Worm (Caenorhabditis elegans) whole organism, mixed stage, embryonic: Measurements from ENCODE around the gene his-24.

Experiments
- M03D4.4 ChIP-seq: sonication (generic microtip); optimal IDR thresholded peaks from 2 replicates; lab custom pipeline; 2017; ENCODE audit warnings: mild to moderate bottlenecking, missing genetic modification characterization, missing compliant biosample characterization
- bed-3 ChIP-seq: fragments of 200-800 bp; sonication (Bioruptor generic); optimal IDR thresholded peaks from 3 replicates; lab custom pipeline; 2018; ENCODE audit warnings: mild to moderate bottlenecking, missing genetic modification characterization, moderate library complexity, missing compliant biosample characterization
- blmp-1 ChIP-seq: fragments of 150-350 bp; optimal IDR thresholded peaks from 2 replicates; lab custom pipeline; 2014; ENCODE audit warnings: missing biosample characterization, missing genetic modification characterization
- ceh-39 ChIP-seq: fragments of 150-350 bp; optimal IDR thresholded peaks from 2 replicates; lab custom pipeline; 2014; ENCODE audit warnings: missing biosample characterization, missing genetic modification characterization
- ceh-43 ChIP-seq: fragments of 200-800 bp; sonication (Bioruptor generic); optimal IDR thresholded peaks from 2 replicates; lab custom pipeline; 2018; ENCODE audit warnings: mild to moderate bottlenecking, missing genetic modification characterization, moderate library complexity, missing compliant biosample characterization
- ceh-83 ChIP-seq: fragments of 200-800 bp; sonication (Bioruptor generic); optimal IDR thresholded peaks from 2 replicates; lab custom pipeline; 2018; ENCODE audit warnings: mild to moderate bottlenecking, missing genetic modification characterization, missing compliant biosample characterization
- ces-1 ChIP-seq: fragments of 150-350 bp; optimal IDR thresholded peaks from 2 replicates; lab custom pipeline; 2014; ENCODE audit warnings: missing biosample characterization, missing genetic modification reagents, missing genetic modification characterization
- cnd-1 ChIP-seq: fragments of 200-800 bp; sonication (Bioruptor generic); optimal IDR thresholded peaks from 2 replicates; lab custom pipeline; 2018; ENCODE audit warnings: mild to moderate bottlenecking, missing genetic modification characterization, missing compliant biosample characterization
- drap-1 ChIP-seq: fragments of 200-800 bp; sonication (Bioruptor generic); optimal IDR thresholded peaks from 3 replicates; lab custom pipeline; 2018; ENCODE audit warnings: mild to moderate bottlenecking, missing genetic modification characterization, missing compliant biosample characterization
- elt-1 ChIP-seq: sonication (generic microtip); optimal IDR thresholded peaks from 2 replicates; lab custom pipeline; 2017; ENCODE audit warnings: missing genetic modification characterization, mild to moderate bottlenecking, missing compliant biosample characterization, antibody characterized with exemption, moderate library complexity, borderline replicate concordance; ENCODE audit not compliant: insufficient read depth
- elt-3 ChIP-seq: fragments of 150-350 bp; optimal IDR thresholded peaks from 2 replicates; lab custom pipeline; 2014; ENCODE audit warnings: missing biosample characterization, missing genetic modification characterization
- flh-1 ChIP-seq: fragments of 200-800 bp; sonication (Bioruptor generic); optimal IDR thresholded peaks from 2 replicates; lab custom pipeline; 2018; ENCODE audit warnings: mild to moderate bottlenecking, missing genetic modification characterization, moderate library complexity, missing compliant biosample characterization
- ham-2 ChIP-seq: fragments of 200-800 bp; sonication (Bioruptor generic); optimal IDR thresholded peaks from 2 replicates; lab custom pipeline; 2018; ENCODE audit warnings: mild to moderate bottlenecking, missing genetic modification characterization, missing compliant biosample characterization
- hlh-1 ChIP-seq: fragments of 150-350 bp; optimal IDR thresholded peaks from 2 replicates; lab custom pipeline; 2014; ENCODE audit warnings: missing biosample characterization, missing genetic modification reagents, missing genetic modification characterization
- lin-13 ChIP-seq: fragments of 150-350 bp; optimal IDR thresholded peaks from 2 replicates; lab custom pipeline; 2014; ENCODE audit warnings: missing biosample characterization, missing genetic modification characterization
- lin-32 ChIP-seq: fragments of 200-800 bp; sonication (Bioruptor generic); optimal IDR thresholded peaks from 2 replicates; lab custom pipeline; 2018; ENCODE audit warnings: mild to moderate bottlenecking, missing genetic modification characterization, missing compliant biosample characterization
- lsy-2 ChIP-seq: fragments of 150-350 bp; optimal IDR thresholded peaks from 2 replicates; lab custom pipeline; 2014; ENCODE audit warnings: missing biosample characterization, missing genetic modification characterization
- mab-5 ChIP-seq: fragments of 150-350 bp; optimal IDR thresholded peaks from 2 replicates; lab custom pipeline; 2014; ENCODE audit warnings: missing biosample characterization, missing genetic modification characterization
- mep-1 ChIP-seq: fragments of 150-350 bp; optimal IDR thresholded peaks from 2 replicates; lab custom pipeline; 2017; ENCODE audit warnings: missing biosample characterization, missing genetic modification reagents, missing genetic modification characterization, inconsistent platforms
- mls-2 ChIP-seq: sonication (generic microtip); optimal IDR thresholded peaks from 2 replicates; lab custom pipeline; 2016; ENCODE audit warnings: mild to moderate bottlenecking, missing genetic modification characterization, moderate library complexity, missing compliant biosample characterization
- nhr-12 ChIP-seq: fragments of 150-350 bp; optimal IDR thresholded peaks from 2 replicates; lab custom pipeline; 2014; ENCODE audit warnings: missing biosample characterization, missing genetic modification characterization
- nhr-2 ChIP-seq: fragments of 150-350 bp; optimal IDR thresholded peaks from 2 replicates; lab custom pipeline; 2014; ENCODE audit warnings: missing biosample characterization, missing genetic modification characterization
- nhr-237 ChIP-seq: fragments of 150-350 bp; optimal IDR thresholded peaks from 2 replicates; lab custom pipeline; 2014; ENCODE audit warnings: missing biosample characterization, missing genetic modification characterization
- nhr-28 ChIP-seq: fragments of 150-350 bp; optimal IDR thresholded peaks from 2 replicates; lab custom pipeline; 2014; ENCODE audit warnings: missing biosample characterization, missing genetic modification characterization
- nhr-76 ChIP-seq: sonication (generic microtip); optimal IDR thresholded peaks from 2 replicates; lab custom pipeline; 2017; ENCODE audit warnings: missing biosample characterization, missing genetic modification characterization
- pha-4 ChIP-seq: fragments of 150-350 bp; optimal IDR thresholded peaks from 2 replicates; lab custom pipeline; 2018; ENCODE audit warnings: missing biosample characterization, missing genetic modification reagents, missing genetic modification characterization
- sem-2 ChIP-seq: fragments of 200-800 bp; sonication (Bioruptor generic); optimal IDR thresholded peaks from 2 replicates; lab custom pipeline; 2018; ENCODE audit warnings: mild to moderate bottlenecking, missing genetic modification characterization, missing compliant biosample characterization
- snpc-4 ChIP-seq: fragments of 150-350 bp; optimal IDR thresholded peaks from 2 replicates; lab custom pipeline; 2014; ENCODE audit warnings: missing biosample characterization, missing genetic modification characterization
- sptf-1 ChIP-seq: sonication (generic microtip); optimal IDR thresholded peaks from 2 replicates; lab custom pipeline; 2017; ENCODE audit warnings: mild to moderate bottlenecking, missing genetic modification characterization, moderate library complexity, missing compliant biosample characterization
- tbx-8 ChIP-seq: fragments of 200-800 bp; sonication (Bioruptor generic); optimal IDR thresholded peaks from 2 replicates; lab custom pipeline; 2018; ENCODE audit warnings: mild to moderate bottlenecking, missing genetic modification characterization, moderate library complexity, missing compliant biosample characterization
- unc-120 ChIP-seq: sonication (generic microtip); optimal IDR thresholded peaks from 2 replicates; lab custom pipeline; 2017; ENCODE audit warnings: missing genetic modification characterization, missing compliant biosample characterization; ENCODE audit not compliant: poor library complexity, severe bottlenecking
- unc-39 ChIP-seq: fragments of 150-350 bp; optimal IDR thresholded peaks from 2 replicates; lab custom pipeline; 2014; ENCODE audit warnings: missing biosample characterization, missing genetic modification characterization
- unc-62 ChIP-seq: fragments of 150-350 bp; optimal IDR thresholded peaks from 2 replicates; lab custom pipeline; 2014; ENCODE audit warnings: missing biosample characterization, missing genetic modification reagents, missing genetic modification characterization
- zip-8 ChIP-seq: fragments of 150-350 bp; optimal IDR thresholded peaks from 2 replicates; lab custom pipeline; 2014; ENCODE audit warnings: missing biosample characterization, missing genetic modification characterization
- ztf-11 ChIP-seq: fragments of 150-350 bp; optimal IDR thresholded peaks from 2 replicates; lab custom pipeline; 2014; ENCODE audit warnings: missing biosample characterization, missing genetic modification characterization

his-24 gene

ce11 chrX:14503800-14504550 is 14.1 kb downstream of the his-24 start, which contains the start of gene M163.1:
Gene M163.1, minus strand, starts transcription at chrX:14503824.
- TF ChIP-seq bed-3 (GFP tag; lab: Kevin White, UChicago) (no peak), sptf-1 (tag; lab: Kevin White, UChicago) (peak; percentile 61), hlh-1 (tag; lab: Kevin White, UChicago) (peak; percentile 66), M03D4.4 (tag; lab: Kevin White, UChicago) (peak; percentile 59), zip-8 (no peak), ceh-43 (GFP tag; lab: Kevin White, UChicago) (no peak), nhr-2 (tag; lab: Kevin White, UChicago) (peak; percentile 76), nhr-28 (tag; lab: Kevin White, UChicago) (no peak), nhr-76 (tag; lab: Kevin White, UChicago) (no peak), blmp-1 (tag; lab: Kevin White, UChicago) (no peak), ceh-83 (GFP tag; lab: Kevin White, UChicago) (peak; percentile 53), ces-1 (GFP tag; lab: Kevin White, UChicago) (no peak), unc-62 (peak; percentile 15), mls-2 (peak; percentile 56), elt-3 (tag; lab: Kevin White, UChicago) (no peak), ztf-11 (no peak), nhr-237 (tag; lab: Kevin White, UChicago) (no peak), mep-1 (tag; lab: Kevin White, UChicago) (no peak), lin-32 (GFP tag; lab: Kevin White, UChicago) (peak; percentile 78), mab-5 (no peak), drap-1 (GFP tag; lab: Kevin White, UChicago) (peak; percentile 35), snpc-4 (tag; lab: Kevin White, UChicago) (no peak), ceh-39 (tag; lab: Kevin White, UChicago) (no peak), unc-120 (tag; lab: Kevin White, UChicago) (peak; percentile 61), sem-2 (GFP tag; lab: Kevin White, UChicago) (no peak), pha-4 (tag; lab: Kevin White, UChicago) (no peak), nhr-12 (no peak), lin-13 (tag; lab: Kevin White, UChicago) (no peak), unc-39 (tag; lab: Kevin White, UChicago) (no peak), lsy-2 (no peak), flh-1 (no peak), elt-1 (no peak), ham-2 (GFP tag; lab: Kevin White, UChicago) (peak; percentile 56), cnd-1 (tag; lab: Kevin White, UChicago) (peak; percentile 16), tbx-8 (peak; percentile 41)

ce11 chrX:14504551-14504902 is 14.6 kb downstream of the his-24 start:
- no peak for TF ChIP-seq ces-1 (GFP tag; lab: Kevin White, UChicago)
- TF ChIP-seq nhr-2 (tag; lab: Kevin White, UChicago), result no peak
- no peak for TF ChIP-seq elt-3 (tag; lab: Kevin White, UChicago)
- no peak for TF ChIP-seq hlh-1 (tag; lab: Kevin White, UChicago)
- no peak for TF ChIP-seq unc-120 (tag; lab: Kevin White, UChicago)
- TF ChIP-seq unc-39 (tag; lab: Kevin White, UChicago), result no peak
- no peak for TF ChIP-seq lin-13 (tag; lab: Kevin White, UChicago)
- no peak for TF ChIP-seq pha-4 (tag; lab: Kevin White, UChicago)
- TF ChIP-seq cnd-1 (tag; lab: Kevin White, UChicago), result no peak
- no peak for TF ChIP-seq zip-8
- TF ChIP-seq lsy-2, result no peak
- no peak for TF ChIP-seq tbx-8
- TF ChIP-seq ceh-83 (GFP tag; lab: Kevin White, UChicago), result no peak
- no peak for TF ChIP-seq unc-62
- no peak for TF ChIP-seq sem-2 (GFP tag; lab: Kevin White, UChicago)
- no peak for TF ChIP-seq mab-5
- no peak for TF ChIP-seq nhr-237 (tag; lab: Kevin White, UChicago)
